Fruit fly (Drosophila melanogaster) whole organism, embryonic: Measurements from ENCODE around the gene opa.

Experiments used
- Adf1 ChIP-seq: fragments of 200-800 bp; sonication (Bioruptor generic); IDR thresholded peaks from 2 replicates; pipeline ENCODE4 v1.3.6; 2022; ENCODE audit warnings: missing biosample characterization, missing genetic modification characterization
- C15 ChIP-seq: fragments of 200-800 bp; sonication (Bioruptor generic); IDR thresholded peaks from 3 replicates; pipeline ENCODE4 v1.3.6; 2022; ENCODE audit warnings: missing biosample characterization, missing genetic modification characterization
- CG10274 ChIP-seq: fragments of 200-800 bp; sonication (Bioruptor generic); optimal IDR thresholded peaks from 3 replicates; lab custom pipeline; 2017; ENCODE audit warnings: missing biosample characterization, mild to moderate bottlenecking, missing genetic modification characterization
- CG10462 ChIP-seq: fragments of 200-800 bp; sonication (Bioruptor generic); optimal IDR thresholded peaks from 2 replicates; lab custom pipeline; 2016; ENCODE audit warnings: missing biosample characterization, missing genetic modification characterization
- CG13424 ChIP-seq: fragments of 200-800 bp; sonication (Bioruptor generic); optimal IDR thresholded peaks from 2 replicates; lab custom pipeline; 2019; ENCODE audit warnings: missing biosample characterization, mild to moderate bottlenecking, missing genetic modification characterization, moderate library complexity
- CG15479 ChIP-seq: fragments of 200-800 bp; sonication (Bioruptor generic); optimal IDR thresholded peaks from 3 replicates; lab custom pipeline; 2019; ENCODE audit warnings: missing biosample characterization, mild to moderate bottlenecking, missing genetic modification characterization, moderate library complexity
- CG1603 ChIP-seq: fragments of 200-800 bp; sonication (Bioruptor generic); optimal IDR thresholded peaks from 2 replicates; lab custom pipeline; 2019; ENCODE audit warnings: missing biosample characterization, mild to moderate bottlenecking, missing genetic modification characterization, moderate library complexity
- CG17568 ChIP-seq: fragments of 200-800 bp; sonication (Bioruptor generic); optimal IDR thresholded peaks from 2 replicates; lab custom pipeline; 2018; ENCODE audit warnings: missing biosample characterization, mild to moderate bottlenecking, missing genetic modification characterization, moderate library complexity
- CG2116 ChIP-seq: fragments of 200-800 bp; sonication (Bioruptor generic); optimal IDR thresholded peaks from 3 replicates; lab custom pipeline; 2018; ENCODE audit warnings: missing biosample characterization, mild to moderate bottlenecking, missing genetic modification characterization
- CG32532 ChIP-seq: fragments of 200-800 bp; sonication (Bioruptor generic); IDR thresholded peaks from 2 replicates; pipeline ENCODE4 v1.3.6; 2022; ENCODE audit warnings: missing biosample characterization, missing genetic modification characterization
- CG3281 ChIP-seq: fragments of 200-800 bp; sonication (Bioruptor generic); optimal IDR thresholded peaks from 3 replicates; lab custom pipeline; 2017; ENCODE audit warnings: missing biosample characterization, mild to moderate bottlenecking, missing genetic modification characterization
- CG3995 ChIP-seq: fragments of 200-800 bp; sonication (Bioruptor generic); optimal IDR thresholded peaks from 3 replicates; lab custom pipeline; 2016; ENCODE audit warnings: missing biosample characterization, missing genetic modification characterization
- CG4282 ChIP-seq: fragments of 200-800 bp; sonication (Bioruptor generic); optimal IDR thresholded peaks from 2 replicates; lab custom pipeline; 2016; ENCODE audit warnings: missing biosample characterization, missing genetic modification characterization
- CG5245 ChIP-seq: fragments of 200-800 bp; sonication (Bioruptor generic); optimal IDR thresholded peaks from 3 replicates; lab custom pipeline; 2016; ENCODE audit warnings: missing biosample characterization, missing genetic modification characterization
- CG6654 ChIP-seq: fragments of 200-800 bp; sonication (Bioruptor generic); optimal IDR thresholded peaks from 2 replicates; lab custom pipeline; 2017; ENCODE audit warnings: missing biosample characterization, mild to moderate bottlenecking, missing genetic modification characterization
- CG6813 ChIP-seq: fragments of 200-800 bp; sonication (Bioruptor generic); optimal IDR thresholded peaks from 2 replicates; lab custom pipeline; 2017; ENCODE audit warnings: missing biosample characterization, missing genetic modification characterization, mild to moderate bottlenecking, moderate library complexity, missing genetic modification reagents
- CG7372 ChIP-seq: fragments of 200-800 bp; sonication (Bioruptor generic); IDR thresholded peaks from 2 replicates; pipeline ENCODE4 v1.3.6; 2022; ENCODE audit warnings: missing biosample characterization, missing genetic modification characterization
- CG9215 ChIP-seq: fragments of 200-800 bp; sonication (Bioruptor generic); IDR thresholded peaks from 2 replicates; pipeline ENCODE4 v1.3.6; 2022; ENCODE audit warnings: missing biosample characterization, missing genetic modification characterization
- CG9727 ChIP-seq: fragments of 200-800 bp; sonication (Bioruptor generic); optimal IDR thresholded peaks from 3 replicates; lab custom pipeline; 2017; ENCODE audit warnings: missing biosample characterization, mild to moderate bottlenecking, missing genetic modification characterization
- Dek ChIP-seq: fragments of 200-800 bp; sonication (Bioruptor generic); optimal IDR thresholded peaks from 3 replicates; lab custom pipeline; 2019; ENCODE audit warnings: missing biosample characterization, mild to moderate bottlenecking, missing genetic modification characterization, moderate library complexity
- Dfd ChIP-seq, 2 experiments: fragments of >200 bp; optimal IDR thresholded peaks; 2 replicates each; lab custom pipeline; 2017; ENCODE audit warnings: missing biosample characterization in 2 of 2, missing genetic modification characterization in 2 of 2
- E2f1 ChIP-seq: fragments of 200-800 bp; sonication (Bioruptor generic); IDR thresholded peaks from 2 replicates; pipeline ENCODE4 v1.3.6; 2022; ENCODE audit warnings: missing biosample characterization, missing genetic modification characterization
- Fer1 ChIP-seq: fragments of 200-800 bp; sonication (Bioruptor generic); optimal IDR thresholded peaks from 2 replicates; lab custom pipeline; 2017; ENCODE audit warnings: missing biosample characterization, mild to moderate bottlenecking, missing genetic modification characterization
- Mad ChIP-seq: fragments of 200-800 bp; sonication (Bioruptor generic); optimal IDR thresholded peaks from 2 replicates; lab custom pipeline; 2016; ENCODE audit warnings: missing biosample characterization, missing genetic modification characterization
- Nf-YC ChIP-seq: fragments of 200-800 bp; optimal IDR thresholded peaks from 3 replicates; lab custom pipeline; 2019; ENCODE audit warnings: missing biosample characterization, mild to moderate bottlenecking, missing genetic modification characterization, moderate library complexity
- Ravus ChIP-seq: fragments of 200-800 bp; sonication (Bioruptor generic); IDR thresholded peaks from 2 replicates; pipeline ENCODE4 v1.3.6; 2022; ENCODE audit warnings: missing biosample characterization, missing genetic modification characterization
- Rfx ChIP-seq: fragments of 200-800 bp; sonication (Bioruptor generic); IDR thresholded peaks from 2 replicates; pipeline ENCODE4 v1.3.6; 2022; ENCODE audit warnings: missing biosample characterization, missing genetic modification characterization
- Rx ChIP-seq: fragments of 200-800 bp; sonication (Bioruptor generic); IDR thresholded peaks from 2 replicates; pipeline ENCODE4 v1.3.6; 2022; ENCODE audit warnings: missing biosample characterization, missing genetic modification characterization
- Sry-β ChIP-seq: fragments of 200-800 bp; sonication (Bioruptor generic); optimal IDR thresholded peaks from 2 replicates; lab custom pipeline; 2018; ENCODE audit warnings: missing biosample characterization, mild to moderate bottlenecking, missing genetic modification characterization, moderate library complexity
- ap ChIP-seq: fragments of 200-800 bp; sonication (Bioruptor generic); IDR thresholded peaks from 2 replicates; pipeline ENCODE4 v1.3.6; 2022; ENCODE audit warnings: missing biosample characterization, missing genetic modification characterization
- bcd ChIP-seq: fragments of 200-800 bp; sonication (Bioruptor generic); optimal IDR thresholded peaks from 2 replicates; lab custom pipeline; 2017; ENCODE audit warnings: missing biosample characterization, mild to moderate bottlenecking, missing genetic modification characterization
- btn ChIP-seq: fragments of 200-800 bp; sonication (Bioruptor generic); optimal IDR thresholded peaks from 2 replicates; lab custom pipeline; 2016; ENCODE audit warnings: missing biosample characterization, missing genetic modification characterization
- danr ChIP-seq: fragments of 200-800 bp; sonication (Bioruptor generic); IDR thresholded peaks from 2 replicates; pipeline ENCODE4 v1.3.6; 2022; ENCODE audit warnings: missing biosample characterization, missing genetic modification characterization
- gcm ChIP-seq: fragments of 200-800 bp; sonication (Bioruptor generic); optimal IDR thresholded peaks from 2 replicates; lab custom pipeline; 2019; ENCODE audit warnings: missing biosample characterization, mild to moderate bottlenecking, missing genetic modification characterization, moderate library complexity
- gfzf ChIP-seq: fragments of 200-800 bp; sonication (Bioruptor generic); optimal IDR thresholded peaks from 2 replicates; lab custom pipeline; 2016; ENCODE audit warnings: missing biosample characterization, mild to moderate bottlenecking, missing genetic modification characterization, moderate library complexity
- grau ChIP-seq: fragments of 200-800 bp; optimal IDR thresholded peaks from 3 replicates; lab custom pipeline; 2019; ENCODE audit warnings: missing biosample characterization, mild to moderate bottlenecking, missing genetic modification characterization, moderate library complexity
- jumu ChIP-seq: fragments of 200-800 bp; sonication (Bioruptor generic); optimal IDR thresholded peaks from 3 replicates; lab custom pipeline; 2016; ENCODE audit warnings: missing biosample characterization, missing genetic modification characterization
- ken ChIP-seq: fragments of 200-800 bp; sonication (Bioruptor generic); IDR thresholded peaks from 3 replicates; pipeline ENCODE4 v1.3.6; 2022; ENCODE audit warnings: missing biosample characterization, missing genetic modification characterization
- mam ChIP-seq: fragments of 200-800 bp; sonication (Bioruptor generic); optimal IDR thresholded peaks from 3 replicates; lab custom pipeline; 2016; ENCODE audit warnings: missing biosample characterization, missing genetic modification characterization
- nmo ChIP-seq: fragments of 200-800 bp; sonication (Bioruptor generic); optimal IDR thresholded peaks from 2 replicates; lab custom pipeline; 2018; ENCODE audit warnings: missing biosample characterization, mild to moderate bottlenecking, missing genetic modification characterization, moderate library complexity
- nom ChIP-seq: fragments of 200-800 bp; sonication (Bioruptor generic); optimal IDR thresholded peaks from 2 replicates; lab custom pipeline; 2017; ENCODE audit warnings: missing biosample characterization, missing genetic modification characterization, mild to moderate bottlenecking, moderate library complexity, missing genetic modification reagents
- otp ChIP-seq: fragments of 200-800 bp; sonication (Bioruptor generic); IDR thresholded peaks from 3 replicates; pipeline ENCODE4, ENCODE4 v1.3.6; 2022; ENCODE audit warnings: missing biosample characterization, missing genetic modification characterization
- prd ChIP-seq, 3 experiments: fragments of >200 bp in 2 of 3; fragments of 200-800 bp in 1 of 3; sonication (Bioruptor generic) in 1 of 3; optimal IDR thresholded peaks in 2 of 3; IDR thresholded peaks in 1 of 3; 2 replicates in 2 of 3; 3 replicates in 1 of 3; pipeline versions ENCODE4 v1.3.6 to Lab custom; 2017 to 2022; ENCODE audit warnings: missing biosample characterization in 1 of 3, missing genetic modification characterization in 1 of 3
- rib ChIP-seq: fragments of 200-800 bp; sonication (Bioruptor generic); IDR thresholded peaks from 2 replicates; pipeline ENCODE4 v1.3.6; 2022; ENCODE audit warnings: missing biosample characterization, missing genetic modification characterization
- salm ChIP-seq: fragments of 200-800 bp; sonication (Bioruptor generic); optimal IDR thresholded peaks from 2 replicates; lab custom pipeline; 2018; ENCODE audit warnings: missing biosample characterization, mild to moderate bottlenecking, missing genetic modification characterization
- sd ChIP-seq: fragments of 200-800 bp; sonication (Bioruptor generic); optimal IDR thresholded peaks from 3 replicates; lab custom pipeline; 2018; ENCODE audit warnings: missing biosample characterization, mild to moderate bottlenecking, missing genetic modification characterization, moderate library complexity
- twi ChIP-seq: fragments of 200-800 bp; optimal IDR thresholded peaks from 2 replicates; lab custom pipeline; 2019; ENCODE audit warnings: missing biosample characterization, mild to moderate bottlenecking, missing genetic modification characterization, moderate library complexity
- wdn ChIP-seq: fragments of 200-800 bp; sonication (Bioruptor generic); IDR thresholded peaks from 2 replicates; pipeline ENCODE4 v1.3.6; 2022; ENCODE audit warnings: missing biosample characterization, missing genetic modification characterization

opa gene

dm6 chr3R:4804828-4805707 is 47.5 kb upstream of the opa start (continued):
- no peak for TF ChIP-seq CG3995 (GFP tag; lab: Kevin White, UChicago)
- no peak for TF ChIP-seq Adf1 (GFP tag; lab: Robert Waterston, UW)
- peak; percentile 40 for TF ChIP-seq CG1603 (tag; lab: Kevin White, UChicago)
- no peak for TF ChIP-seq ken (GFP tag; lab: Robert Waterston, UW)
- peak; percentile 49; the same call in 1 of the 2 replicates for TF ChIP-seq ap (GFP tag; lab: Robert Waterston, UW)
- no peak for TF ChIP-seq jumu (GFP tag; lab: Kevin White, UChicago)
- TF ChIP-seq Rfx (GFP tag; lab: Robert Waterston, UW), result peak; percentile 4
- no peak for TF ChIP-seq prd (optimal IDR thresholded peaks at IDR 0.05; lab: Kevin White, UChicago)
- peak; percentile 55 for TF ChIP-seq prd (GFP tag; IDR thresholded peaks at IDR 0.05; lab: Robert Waterston, UW)
- TF ChIP-seq wdn (GFP tag; lab: Robert Waterston, UW), result no peak
- no peak for TF ChIP-seq danr
- 0 out of 3 replicates have a peak, but pooled peaks have one; percentile 30 for TF ChIP-seq C15 (GFP tag; lab: Robert Waterston, UW)
- TF ChIP-seq Dfd (GFP tag; optimal IDR thresholded peaks at IDR 0.05; lab: Kevin White, UChicago), result no peak
- TF ChIP-seq btn, result no peak
- TF ChIP-seq twi (tag; lab: Kevin White, UChicago), result peak; percentile 23
- peak; percentile 62 for TF ChIP-seq CG6813 (GFP tag; lab: Kevin White, UChicago)
- no peak for TF ChIP-seq gfzf (GFP tag; lab: Kevin White, UChicago)
- TF ChIP-seq mam (GFP tag; lab: Kevin White, UChicago), result no peak
- TF ChIP-seq gcm (GFP tag; lab: Kevin White, UChicago), result peak; percentile 72
- peak; percentile 2 for TF ChIP-seq sd (tag; lab: Kevin White, UChicago)
- TF ChIP-seq Rx, result 0 out of 2 replicates have a peak, but pooled peaks have one; percentile 7
- TF ChIP-seq CG32532 (GFP tag; lab: Robert Waterston, UW), result peak; percentile 24; the same call in 1 of the 2 replicates
- TF ChIP-seq CG2116, result peak; percentile 36
- no peak for TF ChIP-seq Mad (GFP tag; lab: Kevin White, UChicago)
- TF ChIP-seq Dek (tag; lab: Kevin White, UChicago), result peak; percentile 47
- TF ChIP-seq CG4282 (GFP tag; lab: Kevin White, UChicago), result peak; percentile 63
- TF ChIP-seq CG10462 (GFP tag; lab: Kevin White, UChicago), result peak; percentile 39
- peak; percentile 34; the same call in 1 of the 3 replicates for TF ChIP-seq otp (GFP tag; lab: Robert Waterston, UW)
- TF ChIP-seq salm (tag; lab: Kevin White, UChicago), result peak; percentile 26
- peak; percentile 28 for TF ChIP-seq CG17568 (GFP tag; lab: Kevin White, UChicago)
- peak; percentile 44 for TF ChIP-seq CG10274
- TF ChIP-seq bcd (GFP tag; lab: Kevin White, UChicago), result peak; percentile 46
- peak; percentile 69 for TF ChIP-seq CG9727 (GFP tag; lab: Kevin White, UChicago)
- TF ChIP-seq Nf-YC (tag; lab: Kevin White, UChicago), result peak; percentile 57
- 0 out of 2 replicates have a peak, but pooled peaks have one; percentile 40 for TF ChIP-seq CG7372 (GFP tag; lab: Robert Waterston, UW)
- TF ChIP-seq E2f1 (GFP tag; lab: Robert Waterston, UW), result peak; percentile 57
- peak; percentile 46; the same call in 1 of the 2 replicates for TF ChIP-seq CG9215 (GFP tag; lab: Robert Waterston, UW)
- TF ChIP-seq Ravus (GFP tag; lab: Robert Waterston, UW), result peak; percentile 10; the same call in 1 of the 2 replicates
- peak; percentile 28 for TF ChIP-seq CG5245 (GFP tag; lab: Kevin White, UChicago)
- no peak for TF ChIP-seq rib (GFP tag; lab: Robert Waterston, UW)
- TF ChIP-seq nom, result no peak
- no peak for TF ChIP-seq CG15479 (GFP tag; lab: Kevin White, UChicago)
- peak; percentile 79 for TF ChIP-seq Sry-β (GFP tag; lab: Kevin White, UChicago)
- TF ChIP-seq CG13424, result peak; percentile 87
- TF ChIP-seq nmo, result peak; percentile 81
- peak; percentile 68 for TF ChIP-seq Fer1
- peak; percentile 51 for TF ChIP-seq CG3281 (GFP tag; lab: Kevin White, UChicago)
- TF ChIP-seq grau (tag; lab: Kevin White, UChicago), result peak; percentile 81
- TF ChIP-seq CG6654 (GFP tag; lab: Kevin White, UChicago), result peak; percentile 25
